Worm (Caenorhabditis elegans): Measurements from ENCODE around the gene mogs-1.
A peak's percentile ranks its signal among the peaks of the same experiment; 100 is the strongest.

Gene mogs-1

ce11 chrIV:11030117-11030516 lies 8.4 kb upstream of the mogs-1 start:
- TF ChIP-seq atf-7 (tag; optimal IDR thresholded peaks at IDR 0.05) = no peak
- TF ChIP-seq lsy-27 (tag; optimal IDR thresholded peaks at IDR 0.05; ENCODE audit: borderline replicate concordance, insufficient read depth) = no peak
- no peak for TF ChIP-seq egrh-3 (GFP tag; IDR thresholded peaks at IDR 0.05)
- TF ChIP-seq K11D2.4 (GFP tag; IDR thresholded peaks at IDR 0.05) = no peak
- TF ChIP-seq rpc-1 (optimal IDR thresholded peaks at IDR 0.05) = no peak
- TF ChIP-seq rpc-1 (tag; optimal IDR thresholded peaks at IDR 0.05) = no peak
- no peak for TF ChIP-seq ceh-91 (GFP tag; IDR thresholded peaks at IDR 0.05)
- no peak for TF ChIP-seq lin-26 (GFP tag; IDR thresholded peaks at IDR 0.05)
- TF ChIP-seq nhr-90 (tag; optimal IDR thresholded peaks at IDR 0.05) = no peak
- no peak for TF ChIP-seq hrde-1 (tag; optimal IDR thresholded peaks at IDR 0.05; ENCODE audit: borderline replicate concordance)
- no peak for TF ChIP-seq mxl-1 (tag; optimal IDR thresholded peaks at IDR 0.05)
- TF ChIP-seq akir-1 (GFP tag; optimal IDR thresholded peaks at IDR 0.05) = no peak
- no peak for TF ChIP-seq efl-1 (GFP tag; optimal IDR thresholded peaks at IDR 0.05)
- TF ChIP-seq zim-3 (tag; optimal IDR thresholded peaks at IDR 0.05) = no peak
- TF ChIP-seq F10E7.11 (tag; optimal IDR thresholded peaks at IDR 0.05) = no peak

- TF ChIP-seq madf-6 (GFP tag; IDR thresholded peaks at IDR 0.05) (no peak), T07F8.4 (tag; optimal IDR thresholded peaks at IDR 0.05) (no peak), bed-2 (GFP tag; IDR thresholded peaks at IDR 0.05) (no peak), nhr-80 (tag; optimal IDR thresholded peaks at IDR 0.05) (peak; percentile 66)
Measured at ce11 chrIV:11029412-11029811, 7.7 kb upstream of the mogs-1 start, which contains the start of gene hrg-5. Gene hrg-5 (minus strand): TSS chrIV:11029428.

ce11 chrIV:11027560-11027959 lies 5.8 kb upstream of the mogs-1 start:
- peak in 1 of 3 experiments; percentile 29 for TF ChIP-seq lin-35 (GFP tag; optimal IDR thresholded peaks at IDR 0.05)
- TF ChIP-seq rcor-1 (GFP tag; IDR thresholded peaks at IDR 0.05) = no peak
- TF ChIP-seq hsf-1 (GFP tag; IDR thresholded peaks at IDR 0.05) = peak; percentile 90
- no peak for TF ChIP-seq F39B2.1 (GFP tag; IDR thresholded peaks at IDR 0.05)
- peak; percentile 29 for TF ChIP-seq ztf-18 (tag; optimal IDR thresholded peaks at IDR 0.05)
- TF ChIP-seq lin-54 (GFP tag; optimal IDR thresholded peaks at IDR 0.05) = peak; percentile 31
- TF ChIP-seq lin-40 (tag; optimal IDR thresholded peaks at IDR 0.05) = peak; percentile 65
- peak; percentile 20 for TF ChIP-seq repo-1 (tag; optimal IDR thresholded peaks at IDR 0.05)
- TF ChIP-seq madf-6 (GFP tag; IDR thresholded peaks at IDR 0.05) = no peak
- TF ChIP-seq mcd-1 (GFP tag; IDR thresholded peaks at IDR 0.05) = peak; percentile 46; the same call in 1 of the 2 replicates
- TF ChIP-seq B0336.3 (GFP tag; IDR thresholded peaks at IDR 0.05) = 0 out of 2 replicates have a peak, but pooled peaks have one; percentile 30
- no peak for TF ChIP-seq aptf-3 (GFP tag; IDR thresholded peaks at IDR 0.05)
- no peak for TF ChIP-seq hlh-26 (GFP tag; conservative IDR thresholded peaks at IDR 0.05)
- TF ChIP-seq T26A5.8 (tag; optimal IDR thresholded peaks at IDR 0.05) = no peak
- peak; percentile 58; the same call in 1 of the 2 replicates for TF ChIP-seq nfyb-1 (GFP tag; IDR thresholded peaks at IDR 0.05)
- TF ChIP-seq ama-1 (optimal IDR thresholded peaks at IDR 0.05) = peak; percentile 45
- TF ChIP-seq ama-1 (GFP tag; optimal IDR thresholded peaks at IDR 0.05) = no peak
- TF ChIP-seq snpc-1.3 (tag; optimal IDR thresholded peaks at IDR 0.05; ENCODE audit: insufficient read depth) = no peak
- peak; percentile 53 for TF ChIP-seq atf-7 (tag; optimal IDR thresholded peaks at IDR 0.05)
- peak; percentile 5 for TF ChIP-seq rpc-1 (optimal IDR thresholded peaks at IDR 0.05)
- no peak for TF ChIP-seq rpc-1 (tag; optimal IDR thresholded peaks at IDR 0.05)
- no peak for TF ChIP-seq snpc-3.4 (tag; optimal IDR thresholded peaks at IDR 0.05)
- peak; percentile 28 for TF ChIP-seq attf-5 (GFP tag; optimal IDR thresholded peaks at IDR 0.05)
- TF ChIP-seq chd-7 (tag; optimal IDR thresholded peaks at IDR 0.05) = peak; percentile 42
- peak; percentile 88 for TF ChIP-seq nhr-80 (tag; optimal IDR thresholded peaks at IDR 0.05)
- no peak for TF ChIP-seq him-1 (tag; optimal IDR thresholded peaks at IDR 0.05)
- no peak for TF ChIP-seq snpc-4 (GFP tag; optimal IDR thresholded peaks at IDR 0.05)
- peak in 3 of 4 experiments; percentile 7 to 44 (median 33) for TF ChIP-seq snpc-4 (tag; optimal IDR thresholded peaks at IDR 0.05)
- peak; percentile 92 for TF ChIP-seq hmg-1.2 (GFP tag; IDR thresholded peaks at IDR 0.05)
- peak; percentile 68 for TF ChIP-seq K12H6.12 (tag; optimal IDR thresholded peaks at IDR 0.05)
- no peak for TF ChIP-seq mes-4 (tag; optimal IDR thresholded peaks at IDR 0.05)
- no peak for TF ChIP-seq gei-17 (GFP tag; optimal IDR thresholded peaks at IDR 0.05)
- TF ChIP-seq let-526 (GFP tag; IDR thresholded peaks at IDR 0.05) = peak; percentile 53; the same call in 1 of the 2 replicates

Measured in whole organism, young adult.